Fruit fly (Drosophila melanogaster) whole organism, embryonic: Measurements from ENCODE around the gene CG17377.

Experiments used
- CG11504 ChIP-seq: fragments of 200-800 bp; sonication (Bioruptor generic); optimal IDR thresholded peaks from 3 replicates; lab custom pipeline; 2019; ENCODE audit warnings: missing biosample characterization, mild to moderate bottlenecking, missing genetic modification characterization, moderate library complexity
- CG12071 ChIP-seq: fragments of 200-800 bp; sonication (Bioruptor generic); optimal IDR thresholded peaks from 3 replicates; lab custom pipeline; 2018; ENCODE audit warnings: missing biosample characterization, mild to moderate bottlenecking, missing genetic modification characterization
- CG12104 ChIP-seq: fragments of 200-800 bp; sonication (Bioruptor generic); optimal IDR thresholded peaks from 3 replicates; lab custom pipeline; 2016; ENCODE audit warnings: missing biosample characterization, missing genetic modification characterization
- CG12391 ChIP-seq: fragments of 200-800 bp; sonication (Bioruptor generic); optimal IDR thresholded peaks from 3 replicates; lab custom pipeline; 2018; ENCODE audit warnings: missing biosample characterization, mild to moderate bottlenecking, missing genetic modification characterization, moderate library complexity
- CG13424 ChIP-seq: fragments of 200-800 bp; sonication (Bioruptor generic); optimal IDR thresholded peaks from 2 replicates; lab custom pipeline; 2019; ENCODE audit warnings: missing biosample characterization, mild to moderate bottlenecking, missing genetic modification characterization, moderate library complexity
- CG13894 ChIP-seq: fragments of 200-800 bp; sonication (Bioruptor generic); optimal IDR thresholded peaks from 3 replicates; lab custom pipeline; 2018; ENCODE audit warnings: missing biosample characterization, mild to moderate bottlenecking, missing genetic modification characterization, moderate library complexity
- CG14710 ChIP-seq: fragments of 200-800 bp; sonication (Bioruptor generic); optimal IDR thresholded peaks from 3 replicates; lab custom pipeline; 2019; ENCODE audit warnings: missing biosample characterization, mild to moderate bottlenecking, missing genetic modification characterization, moderate library complexity
- CG1529 ChIP-seq: fragments of 200-800 bp; sonication (Bioruptor generic); optimal IDR thresholded peaks from 3 replicates; lab custom pipeline; 2018; ENCODE audit warnings: missing biosample characterization, missing genetic modification characterization
- CG1602 ChIP-seq: fragments of 200-800 bp; sonication (Bioruptor generic); optimal IDR thresholded peaks from 3 replicates; lab custom pipeline; 2016; ENCODE audit warnings: missing biosample characterization, missing genetic modification characterization
- CG16815 ChIP-seq: fragments of 200-800 bp; sonication (Bioruptor generic); optimal IDR thresholded peaks from 3 replicates; lab custom pipeline; 2017; ENCODE audit warnings: missing biosample characterization, mild to moderate bottlenecking, missing genetic modification characterization
- CG16863 ChIP-seq: fragments of 200-800 bp; sonication (Bioruptor generic); optimal IDR thresholded peaks from 3 replicates; lab custom pipeline; 2016; ENCODE audit warnings: missing biosample characterization, missing genetic modification characterization
- CG17361 ChIP-seq: fragments of 200-800 bp; sonication (Bioruptor generic); IDR thresholded peaks from 3 replicates; pipeline ENCODE4 v1.3.6; 2022; ENCODE audit warnings: missing biosample characterization, missing genetic modification characterization
- CG17829 ChIP-seq: fragments of 200-800 bp; optimal IDR thresholded peaks from 2 replicates; lab custom pipeline; 2019; ENCODE audit warnings: missing biosample characterization, mild to moderate bottlenecking, missing genetic modification characterization, moderate library complexity
- CG17912 ChIP-seq: fragments of 200-800 bp; sonication (Bioruptor generic); optimal IDR thresholded peaks from 2 replicates; lab custom pipeline; 2018; ENCODE audit warnings: missing biosample characterization, mild to moderate bottlenecking, missing genetic modification characterization
- CG2129 ChIP-seq: fragments of 200-800 bp; sonication (Bioruptor generic); IDR thresholded peaks from 2 replicates; pipeline ENCODE4 v1.3.6; 2022; ENCODE audit warnings: missing biosample characterization, missing genetic modification characterization; ENCODE audit not compliant: partially characterized antibody
- CG2678 ChIP-seq: fragments of 200-800 bp; sonication (Bioruptor generic); optimal IDR thresholded peaks from 3 replicates; lab custom pipeline; 2019; ENCODE audit warnings: missing biosample characterization, mild to moderate bottlenecking, missing genetic modification characterization, moderate library complexity
- CG30403 ChIP-seq: fragments of 200-800 bp; sonication (Bioruptor generic); optimal IDR thresholded peaks from 3 replicates; lab custom pipeline; 2016; ENCODE audit warnings: missing biosample characterization, missing genetic modification characterization
- CG32532 ChIP-seq: fragments of 200-800 bp; sonication (Bioruptor generic); IDR thresholded peaks from 2 replicates; pipeline ENCODE4 v1.3.6; 2022; ENCODE audit warnings: missing biosample characterization, missing genetic modification characterization
- CG34376 ChIP-seq: fragments of 200-800 bp; sonication (Bioruptor generic); optimal IDR thresholded peaks from 2 replicates; lab custom pipeline; 2018; ENCODE audit warnings: missing biosample characterization, mild to moderate bottlenecking, missing genetic modification characterization
- CG3726 ChIP-seq: fragments of 200-800 bp; sonication (Bioruptor generic); IDR thresholded peaks from 3 replicates; pipeline ENCODE4, ENCODE4 v1.3.6; 2022; ENCODE audit warnings: missing biosample characterization, missing genetic modification characterization
- CG3847 ChIP-seq: fragments of 200-800 bp; sonication (Bioruptor generic); IDR thresholded peaks from 2 replicates; pipeline ENCODE4 v1.3.6; 2022; ENCODE audit warnings: missing biosample characterization, missing genetic modification characterization
- CG4404 ChIP-seq: fragments of 200-800 bp; sonication (Bioruptor generic); IDR thresholded peaks from 2 replicates; pipeline ENCODE4 v1.3.6; 2022; ENCODE audit warnings: missing biosample characterization, missing genetic modification characterization
- CG4730 ChIP-seq: fragments of 200-800 bp; sonication (Bioruptor generic); IDR thresholded peaks from 2 replicates; pipeline ENCODE4 v1.3.6; 2022; ENCODE audit warnings: missing biosample characterization, missing genetic modification characterization
- CG6654 ChIP-seq: fragments of 200-800 bp; sonication (Bioruptor generic); optimal IDR thresholded peaks from 2 replicates; lab custom pipeline; 2017; ENCODE audit warnings: missing biosample characterization, mild to moderate bottlenecking, missing genetic modification characterization
- CG6854 ChIP-seq: fragments of 200-800 bp; sonication (Bioruptor generic); optimal IDR thresholded peaks from 3 replicates; lab custom pipeline; 2017; ENCODE audit warnings: missing biosample characterization, mild to moderate bottlenecking, missing genetic modification characterization
- CG7963 ChIP-seq: fragments of 200-800 bp; sonication (Bioruptor generic); IDR thresholded peaks from 3 replicates; pipeline ENCODE4 v1.3.6; 2022; ENCODE audit warnings: missing biosample characterization, missing genetic modification characterization; ENCODE audit not compliant: partially characterized antibody
- CG9437 ChIP-seq: fragments of 200-800 bp; sonication (Bioruptor generic); optimal IDR thresholded peaks from 2 replicates; lab custom pipeline; 2018; ENCODE audit warnings: missing biosample characterization, mild to moderate bottlenecking, missing genetic modification characterization
- Gsc ChIP-seq: fragments of 200-800 bp; sonication (Bioruptor generic); IDR thresholded peaks from 2 replicates; pipeline ENCODE4 v1.3.6; 2022; ENCODE audit warnings: missing biosample characterization, missing genetic modification characterization
- HHEX ChIP-seq: fragments of 200-800 bp; sonication (Bioruptor generic); optimal IDR thresholded peaks from 3 replicates; lab custom pipeline; 2017; ENCODE audit warnings: missing biosample characterization, mild to moderate bottlenecking, missing genetic modification characterization, missing genetic modification reagents
- Hsf ChIP-seq: fragments of 200-800 bp; sonication (Bioruptor generic); optimal IDR thresholded peaks from 3 replicates; lab custom pipeline; 2016; ENCODE audit warnings: missing biosample characterization, missing genetic modification characterization
- Meics ChIP-seq: fragments of 200-800 bp; sonication (Bioruptor generic); optimal IDR thresholded peaks from 2 replicates; lab custom pipeline; 2017; ENCODE audit warnings: missing biosample characterization, mild to moderate bottlenecking, missing genetic modification characterization
- Sox102F ChIP-seq: fragments of 200-800 bp; sonication (Bioruptor generic); optimal IDR thresholded peaks from 2 replicates; lab custom pipeline; 2018; ENCODE audit warnings: missing biosample characterization, mild to moderate bottlenecking, missing genetic modification characterization, moderate library complexity
- Usf ChIP-seq: fragments of 200-800 bp; sonication (Bioruptor generic); optimal IDR thresholded peaks from 2 replicates; lab custom pipeline; 2017; ENCODE audit warnings: missing genotype, missing biosample characterization, missing genetic modification characterization
- Vsx1 ChIP-seq: fragments of 200-800 bp; sonication (Bioruptor generic); optimal IDR thresholded peaks from 2 replicates; lab custom pipeline; 2017; ENCODE audit warnings: missing biosample characterization, mild to moderate bottlenecking, missing genetic modification characterization, missing genetic modification reagents
- al ChIP-seq: fragments of 200-800 bp; sonication (Bioruptor generic); IDR thresholded peaks from 2 replicates; pipeline ENCODE4 v1.3.6; 2022; ENCODE audit warnings: missing biosample characterization, missing genetic modification characterization
- cwo ChIP-seq: fragments of 200-800 bp; sonication (Bioruptor generic); optimal IDR thresholded peaks from 3 replicates; lab custom pipeline; 2017; ENCODE audit warnings: missing biosample characterization, missing genetic modification characterization, mild to moderate bottlenecking, moderate library complexity, missing genetic modification reagents
- dati ChIP-seq: fragments of 200-800 bp; sonication (Bioruptor generic); IDR thresholded peaks from 2 replicates; pipeline ENCODE4 v1.3.6; 2022; ENCODE audit warnings: missing biosample characterization, missing genetic modification characterization
- grau ChIP-seq: fragments of 200-800 bp; optimal IDR thresholded peaks from 3 replicates; lab custom pipeline; 2019; ENCODE audit warnings: missing biosample characterization, mild to moderate bottlenecking, missing genetic modification characterization, moderate library complexity
- grn ChIP-seq: fragments of 200-800 bp; sonication (Bioruptor generic); optimal IDR thresholded peaks from 3 replicates; lab custom pipeline; 2017; ENCODE audit warnings: missing biosample characterization, missing genetic modification characterization
- kni ChIP-seq: fragments of 200-800 bp; sonication (Bioruptor generic); optimal IDR thresholded peaks from 3 replicates; lab custom pipeline; 2017; ENCODE audit warnings: mild to moderate bottlenecking, missing biosample characterization, missing genetic modification reagents, missing genetic modification characterization
- lilli ChIP-seq: fragments of 200-800 bp; sonication (Bioruptor generic); optimal IDR thresholded peaks from 3 replicates; lab custom pipeline; 2016; ENCODE audit warnings: missing biosample characterization, missing genetic modification characterization
- lola ChIP-seq, 3 experiments: fragments of >200 bp in 2 of 3; fragments of 200-800 bp in 1 of 3; sonication (Bioruptor generic) in 1 of 3; optimal IDR thresholded peaks; 2 replicates each; lab custom pipeline; 2017 to 2019; ENCODE audit warnings: missing biosample characterization in 3 of 3, missing genetic modification characterization in 3 of 3, mild to moderate bottlenecking in 1 of 3, moderate library complexity in 1 of 3
- maf-S ChIP-seq: fragments of 200-800 bp; sonication (Bioruptor generic); optimal IDR thresholded peaks from 2 replicates; lab custom pipeline; 2016; ENCODE audit warnings: missing biosample characterization, missing genetic modification characterization
- pan ChIP-seq, 4 experiments: fragments of >200 bp in 3 of 4; fragments of 200-800 bp in 1 of 4; sonication (Bioruptor generic) in 1 of 4; optimal IDR thresholded peaks in 3 of 4; IDR thresholded peaks in 1 of 4; 2 replicates each; pipeline versions ENCODE4 v1.3.6 to Lab custom; 2017 to 2022; ENCODE audit warnings: missing biosample characterization in 2 of 4, missing genetic modification characterization in 2 of 4, mixed read lengths in 1 of 4
- slou ChIP-seq: fragments of 200-800 bp; sonication (Bioruptor generic); optimal IDR thresholded peaks from 3 replicates; lab custom pipeline; 2016; ENCODE audit warnings: missing biosample characterization, missing genetic modification characterization
- tio ChIP-seq: fragments of 200-800 bp; sonication (Bioruptor generic); optimal IDR thresholded peaks from 2 replicates; lab custom pipeline; 2017; ENCODE audit warnings: missing biosample characterization, missing genetic modification characterization, inconsistent platforms
- tx ChIP-seq: fragments of 200-800 bp; sonication (Bioruptor generic); optimal IDR thresholded peaks from 2 replicates; lab custom pipeline; 2016; ENCODE audit warnings: missing biosample characterization, missing genetic modification characterization

The CG17377 gene

dm6 chr2L:6819230-6820049 lies 16.8 kb upstream of the CG17377 start (continued):
- TF ChIP-seq al (GFP tag; lab: Robert Waterston, UW), result peak; percentile 16; the same call in 1 of the 2 replicates
- TF ChIP-seq grau (tag; lab: Kevin White, UChicago), result peak; percentile 60
- peak; percentile 47 for TF ChIP-seq CG17829 (tag; lab: Kevin White, UChicago)
- 0 out of 2 replicates have a peak, but pooled peaks have one; percentile 15 for TF ChIP-seq CG4404
- TF ChIP-seq CG12071 (GFP tag; lab: Kevin White, UChicago), result peak; percentile 20
- TF ChIP-seq Meics (GFP tag; lab: Kevin White, UChicago), result peak; percentile 35
- no peak for TF ChIP-seq CG3726
- peak; percentile 26 for TF ChIP-seq grn
- peak; percentile 67 for TF ChIP-seq CG2678 (tag; lab: Kevin White, UChicago)
- TF ChIP-seq lola (GFP tag; optimal IDR thresholded peaks at IDR 0.05; lab: Kevin White, UChicago), result peak in 1 of 3 experiments; percentile 66
- TF ChIP-seq Usf (GFP tag; lab: Kevin White, UChicago), result peak; percentile 8
- peak; percentile 11 for TF ChIP-seq Vsx1 (GFP tag; lab: Kevin White, UChicago)
- TF ChIP-seq CG6854 (GFP tag; lab: Kevin White, UChicago), result no peak
- peak; percentile 32 for TF ChIP-seq CG14710 (tag; lab: Kevin White, UChicago)
- peak; percentile 51 for TF ChIP-seq tio (GFP tag; lab: Kevin White, UChicago)
- peak; percentile 51 for TF ChIP-seq CG30403 (GFP tag; lab: Kevin White, UChicago)
- peak; percentile 63; the same call in 2 of the 3 replicates for TF ChIP-seq CG17361 (GFP tag; lab: Robert Waterston, UW)
- peak; percentile 10 for TF ChIP-seq tx (GFP tag; lab: Kevin White, UChicago)
- peak; percentile 9 for TF ChIP-seq CG34376
- peak; percentile 55 for TF ChIP-seq CG11504 (tag; lab: Kevin White, UChicago)
- peak; percentile 38 for TF ChIP-seq lilli
- TF ChIP-seq CG2129 (GFP tag; lab: Robert Waterston, UW), result no peak
- TF ChIP-seq Gsc (GFP tag; lab: Robert Waterston, UW), result 0 out of 2 replicates have a peak, but pooled peaks have one; percentile 22
- peak; percentile 21 for TF ChIP-seq Hsf (GFP tag; lab: Kevin White, UChicago)
- TF ChIP-seq cwo (GFP tag; lab: Kevin White, UChicago), result peak; percentile 37
- TF ChIP-seq dati (GFP tag; lab: Robert Waterston, UW), result no peak
- TF ChIP-seq CG13894 (tag; lab: Kevin White, UChicago), result peak; percentile 4
- TF ChIP-seq CG13424 (tag; lab: Kevin White, UChicago), result peak; percentile 39
- TF ChIP-seq pan (optimal IDR thresholded peaks at IDR 0.05; lab: Kevin White, UChicago), result no peak
- TF ChIP-seq pan (GFP tag; optimal IDR thresholded peaks at IDR 0.05 in 1 of 2, IDR thresholded peaks at IDR 0.05 in 1 of 2), result peak in 1 of 2 experiments; percentile 4
- TF ChIP-seq CG32532 (GFP tag; lab: Robert Waterston, UW), result no peak
- TF ChIP-seq CG12391 (tag; lab: Kevin White, UChicago), result peak; percentile 53
- no peak for TF ChIP-seq CG7963 (GFP tag; lab: Robert Waterston, UW)
- no peak for TF ChIP-seq kni
- no peak for TF ChIP-seq CG17912 (GFP tag; lab: Kevin White, UChicago)
- TF ChIP-seq slou (GFP tag; lab: Kevin White, UChicago), result no peak
- 0 out of 2 replicates have a peak, but pooled peaks have one; percentile 15 for TF ChIP-seq CG3847 (GFP tag; lab: Robert Waterston, UW)
- peak; percentile 9 for TF ChIP-seq CG1602 (GFP tag; lab: Kevin White, UChicago)
- peak; percentile 44 for TF ChIP-seq Sox102F (GFP tag; lab: Kevin White, UChicago)
- TF ChIP-seq CG12104 (GFP tag; lab: Kevin White, UChicago), result peak; percentile 17
- no peak for TF ChIP-seq CG4730 (GFP tag; lab: Robert Waterston, UW)
- peak; percentile 28 for TF ChIP-seq CG16863 (GFP tag; lab: Kevin White, UChicago)
- TF ChIP-seq CG1529 (GFP tag; lab: Kevin White, UChicago), result peak; percentile 6
- TF ChIP-seq CG9437 (GFP tag; lab: Kevin White, UChicago), result peak; percentile 6
- TF ChIP-seq HHEX (GFP tag; lab: Kevin White, UChicago), result no peak
- no peak for TF ChIP-seq maf-S (GFP tag; lab: Kevin White, UChicago)
- TF ChIP-seq CG16815, result peak; percentile 36
- no peak for TF ChIP-seq CG6654 (GFP tag; lab: Kevin White, UChicago)
